Fruit fly (Drosophila melanogaster) whole organism, embryonic: ENCODE measurements around the gene Cad96Cb.

ENCODE experiments used
- Abd-B ChIP-seq: fragments of 200-800 bp; sonication (Bioruptor generic); optimal IDR thresholded peaks from 2 replicates; lab custom pipeline; 2018; ENCODE audit warnings: missing biosample characterization, mild to moderate bottlenecking, missing genetic modification characterization, moderate library complexity
- Blimp-1 ChIP-seq: fragments of 200-800 bp; sonication (Bioruptor generic); optimal IDR thresholded peaks from 3 replicates; lab custom pipeline; 2018; ENCODE audit warnings: missing biosample characterization, missing genetic modification characterization, mild to moderate bottlenecking, moderate library complexity, missing genetic modification reagents
- CG10267 ChIP-seq: fragments of 200-800 bp; sonication (Bioruptor generic); optimal IDR thresholded peaks from 2 replicates; lab custom pipeline; 2018; ENCODE audit warnings: missing biosample characterization, mild to moderate bottlenecking, missing genetic modification characterization, moderate library complexity
- CG10979 ChIP-seq: fragments of 200-800 bp; sonication (Bioruptor generic); optimal IDR thresholded peaks from 2 replicates; lab custom pipeline; 2018; ENCODE audit warnings: missing biosample characterization, mild to moderate bottlenecking, missing genetic modification characterization, moderate library complexity
- CG11504 ChIP-seq: fragments of 200-800 bp; sonication (Bioruptor generic); optimal IDR thresholded peaks from 3 replicates; lab custom pipeline; 2019; ENCODE audit warnings: missing biosample characterization, mild to moderate bottlenecking, missing genetic modification characterization, moderate library complexity
- CG15696 ChIP-seq: fragments of 200-800 bp; sonication (Bioruptor generic); optimal IDR thresholded peaks from 2 replicates; lab custom pipeline; 2019; ENCODE audit warnings: missing biosample characterization, mild to moderate bottlenecking, missing genetic modification characterization, moderate library complexity
- CG1603 ChIP-seq: fragments of 200-800 bp; sonication (Bioruptor generic); optimal IDR thresholded peaks from 2 replicates; lab custom pipeline; 2019; ENCODE audit warnings: missing biosample characterization, mild to moderate bottlenecking, missing genetic modification characterization, moderate library complexity
- CG17359 ChIP-seq: fragments of 200-800 bp; sonication (Bioruptor generic); optimal IDR thresholded peaks from 3 replicates; lab custom pipeline; 2018; ENCODE audit warnings: missing biosample characterization, mild to moderate bottlenecking, missing genetic modification characterization, moderate library complexity
- CG17829 ChIP-seq: fragments of 200-800 bp; optimal IDR thresholded peaks from 2 replicates; lab custom pipeline; 2019; ENCODE audit warnings: missing biosample characterization, mild to moderate bottlenecking, missing genetic modification characterization, moderate library complexity
- CG18262 ChIP-seq: fragments of 200-800 bp; optimal IDR thresholded peaks from 3 replicates; lab custom pipeline; 2019; ENCODE audit warnings: missing biosample characterization, mild to moderate bottlenecking, missing genetic modification characterization, moderate library complexity
- CG2678 ChIP-seq: fragments of 200-800 bp; sonication (Bioruptor generic); optimal IDR thresholded peaks from 3 replicates; lab custom pipeline; 2019; ENCODE audit warnings: missing biosample characterization, mild to moderate bottlenecking, missing genetic modification characterization, moderate library complexity
- CG2712 ChIP-seq: fragments of 200-800 bp; optimal IDR thresholded peaks from 3 replicates; lab custom pipeline; 2019; ENCODE audit warnings: missing biosample characterization, mild to moderate bottlenecking, missing genetic modification characterization, moderate library complexity
- CG4404 ChIP-seq: fragments of 200-800 bp; sonication (Bioruptor generic); IDR thresholded peaks from 2 replicates; pipeline ENCODE4 v1.3.6; 2022; ENCODE audit warnings: missing biosample characterization, missing genetic modification characterization
- CG6813 ChIP-seq: fragments of 200-800 bp; sonication (Bioruptor generic); optimal IDR thresholded peaks from 2 replicates; lab custom pipeline; 2017; ENCODE audit warnings: missing biosample characterization, missing genetic modification characterization, mild to moderate bottlenecking, moderate library complexity, missing genetic modification reagents
- CG7556 ChIP-seq: fragments of 200-800 bp; sonication (Bioruptor generic); optimal IDR thresholded peaks from 2 replicates; lab custom pipeline; 2017; ENCODE audit warnings: missing biosample characterization, mild to moderate bottlenecking, missing genetic modification characterization
- CG8478 ChIP-seq: fragments of >200 bp; optimal IDR thresholded peaks from 2 replicates; lab custom pipeline; 2018
- CG8924 ChIP-seq: fragments of 200-800 bp; optimal IDR thresholded peaks from 3 replicates; lab custom pipeline; 2019; ENCODE audit warnings: missing biosample characterization, mild to moderate bottlenecking, missing genetic modification characterization, moderate library complexity
- D ChIP-seq, 2 experiments: fragments of 200-800 bp in 1 of 2; fragments of >200 bp in 1 of 2; sonication (Bioruptor generic) in 1 of 2; optimal IDR thresholded peaks; 2 replicates in 1 of 2; 3 replicates in 1 of 2; lab custom pipeline; 2017; ENCODE audit warnings: mild to moderate bottlenecking in 1 of 2, missing biosample characterization in 1 of 2, missing genetic modification characterization in 1 of 2, missing genetic modification reagents in 1 of 2
- D19A ChIP-seq: fragments of 200-800 bp; optimal IDR thresholded peaks from 3 replicates; lab custom pipeline; 2019; ENCODE audit warnings: missing biosample characterization, mild to moderate bottlenecking, missing genetic modification characterization, moderate library complexity
- Hr3 ChIP-seq: fragments of 200-800 bp; sonication (Bioruptor generic); optimal IDR thresholded peaks from 3 replicates; lab custom pipeline; 2016; ENCODE audit warnings: missing biosample characterization, missing genetic modification characterization
- Jarid2 ChIP-seq: fragments of 200-800 bp; sonication (Bioruptor generic); optimal IDR thresholded peaks from 3 replicates; lab custom pipeline; 2017; ENCODE audit warnings: mild to moderate bottlenecking, missing biosample characterization, missing genetic modification reagents, missing genetic modification characterization
- Sin3A ChIP-seq: fragments of >200 bp; optimal IDR thresholded peaks from 2 replicates; lab custom pipeline; 2018
- Six4 ChIP-seq: fragments of 200-800 bp; sonication (Bioruptor generic); optimal IDR thresholded peaks from 2 replicates; lab custom pipeline; 2016; ENCODE audit warnings: missing biosample characterization, missing genetic modification characterization
- Sox100B ChIP-seq: fragments of 200-800 bp; sonication (Bioruptor generic); optimal IDR thresholded peaks from 3 replicates; lab custom pipeline; 2018; ENCODE audit warnings: missing biosample characterization, mild to moderate bottlenecking, missing genetic modification characterization
- Ssrp ChIP-seq: fragments of 200-800 bp; sonication (Bioruptor generic); optimal IDR thresholded peaks from 2 replicates; lab custom pipeline; 2018; ENCODE audit warnings: missing biosample characterization, mild to moderate bottlenecking, missing genetic modification characterization, moderate library complexity
- Taf1 ChIP-seq: fragments of 200-800 bp; sonication (Bioruptor generic); IDR thresholded peaks from 2 replicates; pipeline ENCODE4 v1.3.6; 2022; ENCODE audit warnings: missing biosample characterization, missing genetic modification characterization
- Trl ChIP-seq, 3 experiments: fragments of >200 bp in 2 of 3; fragments of 200-800 bp in 1 of 3; sonication (Bioruptor generic) in 1 of 3; optimal IDR thresholded peaks; 2 replicates in 1 of 3; 3 replicates in 2 of 3; lab custom pipeline; 2016 to 2017; ENCODE audit warnings: missing biosample characterization in 1 of 3, missing genetic modification characterization in 1 of 3
- Xbp1 ChIP-seq: fragments of 200-800 bp; sonication (Bioruptor generic); optimal IDR thresholded peaks from 3 replicates; lab custom pipeline; 2016; ENCODE audit warnings: missing biosample characterization, mild to moderate bottlenecking, missing genetic modification characterization
- Xrp1 ChIP-seq: fragments of 200-800 bp; sonication (Bioruptor generic); IDR thresholded peaks from 2 replicates; pipeline ENCODE4 v1.3.6; 2022; ENCODE audit warnings: missing biosample characterization, missing genetic modification characterization
- abd-A ChIP-seq: fragments of 200-800 bp; sonication (Bioruptor generic); optimal IDR thresholded peaks from 3 replicates; lab custom pipeline; 2019; ENCODE audit warnings: missing biosample characterization, mild to moderate bottlenecking, missing genetic modification characterization, moderate library complexity
- chif ChIP-seq, 2 experiments: fragments of 200-800 bp; sonication (Bioruptor generic); optimal IDR thresholded peaks; 3 replicates each; lab custom pipeline; 2016; ENCODE audit warnings: missing biosample characterization in 2 of 2, missing genetic modification characterization in 2 of 2
- danr ChIP-seq: fragments of 200-800 bp; sonication (Bioruptor generic); IDR thresholded peaks from 2 replicates; pipeline ENCODE4 v1.3.6; 2022; ENCODE audit warnings: missing biosample characterization, missing genetic modification characterization
- dmrt11E ChIP-seq: fragments of 200-800 bp; sonication (Bioruptor generic); optimal IDR thresholded peaks from 3 replicates; lab custom pipeline; 2018; ENCODE audit warnings: missing biosample characterization, mild to moderate bottlenecking, missing genetic modification characterization, moderate library complexity
- dmrt99B ChIP-seq: fragments of 200-800 bp; sonication (Bioruptor generic); optimal IDR thresholded peaks from 2 replicates; lab custom pipeline; 2018; ENCODE audit warnings: missing biosample characterization, mild to moderate bottlenecking, missing genetic modification characterization, moderate library complexity
- fd96Cb ChIP-seq: fragments of 200-800 bp; sonication (Bioruptor generic); optimal IDR thresholded peaks from 2 replicates; lab custom pipeline; 2018; ENCODE audit warnings: missing biosample characterization, mild to moderate bottlenecking, missing genetic modification characterization, moderate library complexity
- grau ChIP-seq: fragments of 200-800 bp; optimal IDR thresholded peaks from 3 replicates; lab custom pipeline; 2019; ENCODE audit warnings: missing biosample characterization, mild to moderate bottlenecking, missing genetic modification characterization, moderate library complexity
- hbn ChIP-seq: fragments of 200-800 bp; sonication (Bioruptor generic); IDR thresholded peaks from 2 replicates; pipeline ENCODE4 v1.3.6; 2022; ENCODE audit warnings: missing biosample characterization, missing genetic modification characterization; ENCODE audit not compliant: partially characterized antibody
- lola ChIP-seq, 3 experiments: fragments of >200 bp in 2 of 3; fragments of 200-800 bp in 1 of 3; sonication (Bioruptor generic) in 1 of 3; optimal IDR thresholded peaks; 2 replicates each; lab custom pipeline; 2017 to 2019; ENCODE audit warnings: missing biosample characterization in 3 of 3, missing genetic modification characterization in 3 of 3, mild to moderate bottlenecking in 1 of 3, moderate library complexity in 1 of 3
- nmo ChIP-seq: fragments of 200-800 bp; sonication (Bioruptor generic); optimal IDR thresholded peaks from 2 replicates; lab custom pipeline; 2018; ENCODE audit warnings: missing biosample characterization, mild to moderate bottlenecking, missing genetic modification characterization, moderate library complexity
- nom ChIP-seq: fragments of 200-800 bp; sonication (Bioruptor generic); optimal IDR thresholded peaks from 2 replicates; lab custom pipeline; 2017; ENCODE audit warnings: missing biosample characterization, missing genetic modification characterization, mild to moderate bottlenecking, moderate library complexity, missing genetic modification reagents
- phol ChIP-seq: fragments of 200-800 bp; sonication (Bioruptor generic); optimal IDR thresholded peaks from 3 replicates; lab custom pipeline; 2018; ENCODE audit warnings: missing biosample characterization, mild to moderate bottlenecking, missing genetic modification characterization, moderate library complexity
- pnt ChIP-seq: fragments of 200-800 bp; sonication (Bioruptor generic); optimal IDR thresholded peaks from 3 replicates; lab custom pipeline; 2016; ENCODE audit warnings: missing biosample characterization, missing genetic modification characterization
- prd ChIP-seq, 3 experiments: fragments of >200 bp in 2 of 3; fragments of 200-800 bp in 1 of 3; sonication (Bioruptor generic) in 1 of 3; optimal IDR thresholded peaks in 2 of 3; IDR thresholded peaks in 1 of 3; 2 replicates in 2 of 3; 3 replicates in 1 of 3; pipeline versions ENCODE4 v1.3.6 to Lab custom; 2017 to 2022; ENCODE audit warnings: missing biosample characterization in 1 of 3, missing genetic modification characterization in 1 of 3
- row ChIP-seq: fragments of 200-800 bp; sonication (Bioruptor generic); IDR thresholded peaks from 3 replicates; pipeline ENCODE4 v1.3.6; 2022; ENCODE audit warnings: missing biosample characterization, missing genetic modification characterization
- sim ChIP-seq: fragments of 200-800 bp; sonication (Bioruptor generic); IDR thresholded peaks from 2 replicates; pipeline ENCODE4 v1.3.6; 2022; ENCODE audit warnings: missing biosample characterization, missing genetic modification characterization
- trem ChIP-seq: fragments of 200-800 bp; optimal IDR thresholded peaks from 3 replicates; lab custom pipeline; 2019; ENCODE audit warnings: missing biosample characterization, mild to moderate bottlenecking, missing genetic modification characterization, moderate library complexity
- yki ChIP-seq: fragments of >200 bp; optimal IDR thresholded peaks from 3 replicates; lab custom pipeline; 2018
- zfh1 ChIP-seq: fragments of 200-800 bp; sonication (Bioruptor generic); IDR thresholded peaks from 3 replicates; pipeline ENCODE4 v1.3.6; 2022; ENCODE audit warnings: missing biosample characterization, missing genetic modification characterization

Gene Cad96Cb

DNA sequence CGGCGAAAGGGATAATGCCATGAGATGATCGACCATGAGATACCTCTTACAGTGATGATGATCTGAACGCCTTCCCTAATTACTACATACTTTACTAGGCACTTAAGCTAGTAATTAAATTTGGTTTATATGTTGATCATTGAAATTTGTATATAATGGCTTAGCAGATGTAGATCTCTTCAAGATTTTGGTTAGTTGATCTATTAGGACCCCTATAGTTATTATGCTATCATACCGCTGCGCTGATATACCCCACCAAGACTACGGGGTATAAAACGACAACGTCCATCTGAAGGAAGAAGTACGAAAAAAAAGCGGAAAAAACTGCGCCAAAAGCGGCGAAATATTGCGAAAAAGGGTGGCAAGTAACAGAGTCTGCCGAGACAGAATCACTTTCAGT, 57.9 kb downstream of the Cad96Cb start (continued):
- TF ChIP-seq grau (tag; lab: Kevin White, UChicago) (peak; percentile 36), CG17829 (tag; lab: Kevin White, UChicago) (peak; percentile 57), chif (GFP tag; optimal IDR thresholded peaks at IDR 0.05; lab: Kevin White, UChicago) (peak in 1 of 2 experiments; percentile 42), lola (GFP tag; optimal IDR thresholded peaks at IDR 0.05; lab: Kevin White, UChicago) (peak in 1 of 3 experiments; percentile 55), CG1603 (tag; lab: Kevin White, UChicago) (peak; percentile 58), CG10267 (tag; lab: Kevin White, UChicago) (peak; percentile 48), CG8478 (lab: Kevin White, UChicago) (no peak), CG17359 (tag; lab: Kevin White, UChicago) (peak; percentile 8), Taf1 (GFP tag; lab: Robert Waterston, UW) (no peak), pnt (GFP tag; lab: Kevin White, UChicago) (peak; percentile 9), row (GFP tag; lab: Robert Waterston, UW) (peak; percentile 53), danr (GFP tag; lab: Robert Waterston, UW) (peak; percentile 8; the same call in 1 of the 2 replicates), CG2678 (peak; percentile 46), yki (lab: Kevin White, UChicago) (no peak), fd96Cb (tag; lab: Kevin White, UChicago) (peak; percentile 59), CG11504 (tag; lab: Kevin White, UChicago) (peak; percentile 53), Sin3A (no peak), abd-A (tag; lab: Kevin White, UChicago) (no peak), dmrt99B (peak; percentile 39), Blimp-1 (GFP tag; lab: Kevin White, UChicago) (peak; percentile 39), Jarid2 (GFP tag; lab: Kevin White, UChicago) (no peak), dmrt11E (tag; lab: Kevin White, UChicago) (peak; percentile 71), CG7556 (GFP tag; lab: Kevin White, UChicago) (peak; percentile 25), CG2712 (tag; lab: Kevin White, UChicago) (peak; percentile 58), nmo (GFP tag; lab: Kevin White, UChicago) (peak; percentile 41), Xbp1 (GFP tag; lab: Kevin White, UChicago) (peak; percentile 8), D (optimal IDR thresholded peaks at IDR 0.05; lab: Kevin White, UChicago) (no peak), D (GFP tag; optimal IDR thresholded peaks at IDR 0.05; lab: Kevin White, UChicago) (peak; percentile 51), CG10979 (peak; percentile 71), CG4404 (GFP tag; lab: Robert Waterston, UW) (peak; percentile 55), prd (optimal IDR thresholded peaks at IDR 0.05; lab: Kevin White, UChicago) (no peak), prd (GFP tag; IDR thresholded peaks at IDR 0.05; lab: Robert Waterston, UW) (peak; percentile 57), nom (GFP tag; lab: Kevin White, UChicago) (peak; percentile 9), CG15696 (tag; lab: Kevin White, UChicago) (peak; percentile 66), Xrp1 (GFP tag; lab: Robert Waterston, UW) (peak; percentile 60; the same call in 1 of the 2 replicates), phol (peak; percentile 58), Six4 (GFP tag; lab: Kevin White, UChicago) (peak; percentile 53), D19A (tag; lab: Kevin White, UChicago) (peak; percentile 49), Sox100B (GFP tag; lab: Kevin White, UChicago) (peak; percentile 12), trem (tag; lab: Kevin White, UChicago) (peak; percentile 33), hbn (GFP tag; lab: Robert Waterston, UW) (no peak), zfh1 (GFP tag; lab: Robert Waterston, UW) (peak; percentile 21; the same call in 1 of the 3 replicates), Abd-B (GFP tag; lab: Kevin White, UChicago) (peak; percentile 7), Hr3 (GFP tag; lab: Kevin White, UChicago) (peak; percentile 4), Trl (optimal IDR thresholded peaks at IDR 0.05; lab: Kevin White, UChicago) (no peak), Trl (GFP tag; optimal IDR thresholded peaks at IDR 0.05; lab: Kevin White, UChicago) (peak; percentile 4), CG6813 (no peak), CG18262 (tag; lab: Kevin White, UChicago) (peak; percentile 70), Ssrp (tag; lab: Kevin White, UChicago) (peak; percentile 2), sim (no peak), CG8924 (tag; lab: Kevin White, UChicago) (peak; percentile 37)
